Worm (Caenorhabditis elegans): ENCODE data around the gene F46F5.16.

DNA sequence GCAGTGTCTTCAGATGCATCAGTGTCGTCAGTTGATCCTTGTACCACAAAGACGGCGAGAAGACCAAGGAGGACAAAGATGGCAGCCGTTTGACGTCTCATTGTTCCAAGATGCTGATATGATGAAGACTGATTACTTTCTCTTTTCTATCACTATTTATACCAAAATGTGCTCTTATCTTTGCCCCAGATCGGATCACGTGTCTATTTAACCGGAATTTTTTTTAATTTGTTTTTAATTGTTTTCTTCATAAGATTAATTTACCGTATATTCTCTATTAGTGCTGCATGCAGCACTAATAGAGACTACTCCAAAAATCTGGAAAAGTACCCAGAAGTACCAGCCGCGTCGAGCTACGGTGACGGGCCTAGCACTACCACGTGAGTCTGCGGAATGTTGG lies 27.7 kb downstream of the F46F5.16 start, which contains the start of gene msrp-3:
- TF ChIP-seq ztf-11 (tag; optimal IDR thresholded peaks at IDR 0.05) (no peak), ceh-82 (tag; optimal IDR thresholded peaks at IDR 0.05) (no peak), lin-13 (GFP tag; optimal IDR thresholded peaks at IDR 0.05) (no peak), lin-39 (tag; optimal IDR thresholded peaks at IDR 0.05) (no peak), F13H6.1 (tag; optimal IDR thresholded peaks at IDR 0.05) (no peak), fos-1 (tag; optimal IDR thresholded peaks at IDR 0.05) (no peak), nhr-25 (tag; optimal IDR thresholded peaks at IDR 0.05) (no peak), nhr-11 (tag; optimal IDR thresholded peaks at IDR 0.05) (no peak), elt-3 (tag; optimal IDR thresholded peaks at IDR 0.05) (no peak)
